Worm (Caenorhabditis elegans) whole organism, young adult: ENCODE data around the gene Y49F6B.13.
A peak's percentile ranks its signal among the peaks of the same experiment; 100 is the strongest.

Experiments used
- B0035.1 ChIP-seq: sonication (generic microtip); optimal IDR thresholded peaks from 2 replicates; lab custom pipeline; 2016; ENCODE audit warnings: missing genetic modification characterization, mild to moderate bottlenecking, missing compliant biosample characterization, missing genotype, missing genetic modification reagents
- D2030.7 ChIP-seq: fragments of 200-800 bp; sonication (Bioruptor generic); IDR thresholded peaks from 2 replicates; pipeline ENCODE4 v1.3.6; 2022; ENCODE audit warnings: missing genetic modification reagents, missing genetic modification characterization, missing compliant biosample characterization
- F22D6.2 ChIP-seq: sonication (generic microtip); optimal IDR thresholded peaks from 2 replicates; lab custom pipeline; 2016; ENCODE audit warnings: mild to moderate bottlenecking, missing genetic modification characterization, missing compliant biosample characterization
- F37B4.10 ChIP-seq: fragments of 200-800 bp; sonication (Bioruptor generic); IDR thresholded peaks from 2 replicates; pipeline ENCODE4 v1.3.6; 2022; ENCODE audit warnings: missing genetic modification characterization, missing compliant biosample characterization
- F52B5.7 ChIP-seq: sonication (generic microtip); optimal IDR thresholded peaks from 2 replicates; lab custom pipeline; 2016; ENCODE audit warnings: mild to moderate bottlenecking, missing genetic modification characterization, missing compliant biosample characterization
- F55B11.4 ChIP-seq: sonication (generic microtip); optimal IDR thresholded peaks from 2 replicates; lab custom pipeline; 2016; ENCODE audit warnings: missing compliant biosample characterization, missing genetic modification characterization, borderline replicate concordance; ENCODE audit not compliant: insufficient read depth
- K12H6.12 ChIP-seq: fragments of 200-800 bp; sonication (Bioruptor generic); optimal IDR thresholded peaks from 2 replicates; lab custom pipeline; 2018; ENCODE audit warnings: mild to moderate bottlenecking, missing genetic modification characterization, missing compliant biosample characterization
- bed-1 ChIP-seq: fragments of 200-800 bp; sonication (Bioruptor generic); IDR thresholded peaks from 2 replicates; pipeline ENCODE4 v1.3.6; 2022; ENCODE audit warnings: missing genetic modification reagents, missing genetic modification characterization, missing compliant biosample characterization
- bed-2 ChIP-seq: fragments of 200-800 bp; sonication (Bioruptor generic); IDR thresholded peaks from 2 replicates; pipeline ENCODE4 v1.3.6; 2022; ENCODE audit warnings: missing genetic modification reagents, missing genetic modification characterization, missing compliant biosample characterization
- cebp-1 ChIP-seq, 2 experiments: fragments of 200-800 bp in 1 of 2; sonication (Bioruptor generic) in 1 of 2; sonication (generic microtip) in 1 of 2; IDR thresholded peaks in 1 of 2; optimal IDR thresholded peaks in 1 of 2; 2 replicates each; pipeline versions ENCODE4 v1.3.6 to Lab custom; 2017 to 2022; ENCODE audit warnings: missing compliant biosample characterization in 2 of 2, missing genetic modification characterization in 2 of 2, mild to moderate bottlenecking in 1 of 2, missing genetic modification reagents in 1 of 2, moderate library complexity in 1 of 2
- ceh-40 ChIP-seq: fragments of 200-800 bp; sonication (Bioruptor generic); IDR thresholded peaks from 2 replicates; pipeline ENCODE4 v1.3.6; 2022; ENCODE audit warnings: missing genetic modification characterization, missing compliant biosample characterization
- dpff-1 ChIP-seq: sonication (generic microtip); optimal IDR thresholded peaks from 2 replicates; lab custom pipeline; 2017; ENCODE audit warnings: mild to moderate bottlenecking, missing genetic modification characterization, missing compliant biosample characterization
- hmg-1.2 ChIP-seq: fragments of 200-800 bp; sonication (Bioruptor generic); IDR thresholded peaks from 2 replicates; pipeline ENCODE4 v1.3.6; 2022; ENCODE audit warnings: missing genetic modification reagents, missing genetic modification characterization, missing compliant biosample characterization
- lag-1 ChIP-seq: fragments of 200-800 bp; sonication (Bioruptor generic); IDR thresholded peaks from 2 replicates; pipeline ENCODE4 v1.3.6; 2022; ENCODE audit warnings: missing genetic modification reagents, missing genetic modification characterization, missing compliant biosample characterization
- lin-35 ChIP-seq, 3 experiments: fragments of 150-350 bp in 2 of 3; sonication (generic microtip) in 1 of 3; optimal IDR thresholded peaks; 2 replicates each; lab custom pipeline; 2014 to 2018; ENCODE audit warnings: missing biosample characterization in 3 of 3, missing genetic modification characterization in 3 of 3, missing genetic modification reagents in 3 of 3
- lsl-1 ChIP-seq: fragments of 200-800 bp; sonication (Bioruptor generic); optimal IDR thresholded peaks from 2 replicates; lab custom pipeline; 2018; ENCODE audit warnings: mild to moderate bottlenecking, missing genetic modification characterization, moderate library complexity, missing compliant biosample characterization
- mxl-1 ChIP-seq: sonication (generic microtip); optimal IDR thresholded peaks from 2 replicates; lab custom pipeline; 2016; ENCODE audit warnings: missing genetic modification characterization, missing compliant biosample characterization
- nfya-2 ChIP-seq: fragments of 200-800 bp; sonication (Bioruptor generic); IDR thresholded peaks from 2 replicates; pipeline ENCODE4 v1.3.6; 2022; ENCODE audit warnings: missing genetic modification reagents, missing genetic modification characterization, missing compliant biosample characterization
- nhr-120 ChIP-seq: fragments of 200-800 bp; sonication (Bioruptor generic); IDR thresholded peaks from 2 replicates; pipeline ENCODE4 v1.3.6; 2022; ENCODE audit warnings: missing genetic modification characterization, missing compliant biosample characterization
- nhr-27 ChIP-seq: fragments of 200-800 bp; sonication (Bioruptor generic); optimal IDR thresholded peaks from 2 replicates; lab custom pipeline; 2018; ENCODE audit warnings: mild to moderate bottlenecking, missing genetic modification characterization, moderate library complexity, missing compliant biosample characterization
- pha-4 ChIP-seq: fragments of 150-350 bp; sonication (generic microtip); optimal IDR thresholded peaks from 2 replicates; lab custom pipeline; 2014; ENCODE audit warnings: missing biosample characterization, missing genetic modification reagents, missing genetic modification characterization
- rec-8 ChIP-seq, 2 experiments: sonication (generic microtip); optimal IDR thresholded peaks; 2 replicates each; lab custom pipeline; 2016; ENCODE audit warnings: mild to moderate bottlenecking in 2 of 2, missing genetic modification characterization in 2 of 2, missing genetic modification reagents in 2 of 2, missing genotype in 2 of 2, missing biosample characterization in 1 of 2, missing compliant biosample characterization in 1 of 2, moderate library complexity in 1 of 2
- snpc-1.1 ChIP-seq: sonication (generic microtip); optimal IDR thresholded peaks from 2 replicates; lab custom pipeline; 2017; ENCODE audit warnings: missing genetic modification characterization, mild to moderate bottlenecking, missing compliant biosample characterization, antibody characterized with exemption, moderate library complexity, missing genotype, missing genetic modification reagents; ENCODE audit not compliant: insufficient read depth
- snpc-1.3 ChIP-seq: sonication (generic microtip); optimal IDR thresholded peaks from 2 replicates; lab custom pipeline; 2017; ENCODE audit warnings: missing genetic modification characterization, mild to moderate bottlenecking, missing compliant biosample characterization, antibody characterized with exemption, moderate library complexity, missing genotype, missing genetic modification reagents; ENCODE audit not compliant: insufficient read depth
- snpc-3.4 ChIP-seq: sonication (generic microtip); optimal IDR thresholded peaks from 2 replicates; lab custom pipeline; 2017; ENCODE audit warnings: missing genetic modification characterization, mild to moderate bottlenecking, missing compliant biosample characterization, antibody characterized with exemption, moderate library complexity, missing genotype, missing genetic modification reagents
- snpc-4 ChIP-seq, 5 experiments: fragments of 150-350 bp in 1 of 5; sonication (generic microtip) in 4 of 5; optimal IDR thresholded peaks; 2 replicates each; lab custom pipeline; 2014 to 2018; ENCODE audit warnings: missing genetic modification characterization in 5 of 5, missing biosample characterization in 3 of 5, antibody characterized with exemption in 2 of 5, mild to moderate bottlenecking in 2 of 5, missing compliant biosample characterization in 2 of 5, missing genotype in 2 of 5, moderate library complexity in 2 of 5, missing genetic modification reagents in 1 of 5
- tbx-9 ChIP-seq: sonication (generic microtip); optimal IDR thresholded peaks from 2 replicates; lab custom pipeline; 2016; ENCODE audit warnings: borderline replicate concordance, missing genetic modification characterization, inconsistent platforms, missing compliant biosample characterization
- unc-62 ChIP-seq: fragments of 150-350 bp; optimal IDR thresholded peaks from 2 replicates; lab custom pipeline; 2014; ENCODE audit warnings: missing biosample characterization, missing genetic modification reagents, missing genetic modification characterization
- xnd-1 ChIP-seq: sonication (generic microtip); optimal IDR thresholded peaks from 2 replicates; lab custom pipeline; 2016; ENCODE audit warnings: missing genotype, missing genetic modification reagents, missing genetic modification characterization, missing compliant biosample characterization
- zim-3 ChIP-seq: sonication (generic microtip); optimal IDR thresholded peaks from 2 replicates; lab custom pipeline; 2017; ENCODE audit warnings: mild to moderate bottlenecking, missing genetic modification characterization, moderate library complexity, missing compliant biosample characterization
- ztf-18 ChIP-seq: sonication (generic microtip); optimal IDR thresholded peaks from 2 replicates; lab custom pipeline; 2016; ENCODE audit warnings: missing genotype, mild to moderate bottlenecking, missing genetic modification characterization, missing compliant biosample characterization
- ztf-22 ChIP-seq: fragments of 200-800 bp; sonication (Bioruptor generic); optimal IDR thresholded peaks from 2 replicates; lab custom pipeline; 2018; ENCODE audit warnings: mild to moderate bottlenecking, missing genetic modification characterization, moderate library complexity, missing compliant biosample characterization
- ztf-26 ChIP-seq: sonication (generic microtip); optimal IDR thresholded peaks from 2 replicates; lab custom pipeline; 2017; ENCODE audit warnings: missing genetic modification characterization, missing compliant biosample characterization

Gene Y49F6B.13

ce11 chrII:3443154-3443553 is 28.3 kb downstream of the Y49F6B.13 start, which contains the start of gene C16C8.22:
C16C8.22 (minus strand) TSS chrII:3443254.
- TF ChIP-seq lsl-1 (GFP tag; lab: Kevin White, UChicago) (no peak), F55B11.4 (no peak), bed-1 (GFP tag; lab: Robert Waterston, UW) (no peak), ztf-26 (tag; lab: Kevin White, UChicago) (no peak), tbx-9 (tag; lab: Kevin White, UChicago) (no peak), B0035.1 (no peak), K12H6.12 (tag; lab: Kevin White, UChicago) (no peak), ceh-40 (no peak), F52B5.7 (tag; lab: Kevin White, UChicago) (no peak), mxl-1 (tag; lab: Kevin White, UChicago) (no peak), nhr-27 (tag; lab: Kevin White, UChicago) (no peak), hmg-1.2 (GFP tag; lab: Robert Waterston, UW) (no peak), rec-8 (tag; optimal IDR thresholded peaks at IDR 0.05; lab: Kevin White, UChicago) (no peak), nfya-2 (no peak)

- no peak for TF ChIP-seq D2030.7 (GFP tag; lab: Robert Waterston, UW)
- TF ChIP-seq lag-1 (GFP tag; lab: Robert Waterston, UW), result no peak
- TF ChIP-seq cebp-1 (GFP tag; IDR thresholded peaks at IDR 0.05; lab: Robert Waterston, UW), result no peak
- no peak for TF ChIP-seq cebp-1 (tag; optimal IDR thresholded peaks at IDR 0.05; lab: Kevin White, UChicago)
- no peak for TF ChIP-seq rec-8 (tag; optimal IDR thresholded peaks at IDR 0.05; lab: Kevin White, UChicago)
- no peak for TF ChIP-seq pha-4 (tag; lab: Kevin White, UChicago)
- TF ChIP-seq bed-2 (GFP tag; lab: Robert Waterston, UW), result no peak
- no peak for TF ChIP-seq unc-62 (GFP tag; lab: Kevin White, UChicago)
- no peak for TF ChIP-seq dpff-1 (tag; lab: Kevin White, UChicago)
- TF ChIP-seq xnd-1 (tag; lab: Kevin White, UChicago), result no peak
- TF ChIP-seq F22D6.2 (tag; lab: Kevin White, UChicago), result no peak
- TF ChIP-seq F37B4.10 (GFP tag; lab: Robert Waterston, UW), result no peak
- TF ChIP-seq ztf-18 (tag; lab: Kevin White, UChicago), result no peak
Measured at ce11 chrII:3441377-3441776, 30.1 kb downstream of the Y49F6B.13 start, which contains the start of gene C16C8.27. C16C8.27 (plus strand) TSS chrII:3441677.

- no peak for TF ChIP-seq lsl-1 (GFP tag; lab: Kevin White, UChicago)
- no peak for TF ChIP-seq ztf-22
- TF ChIP-seq F22D6.2 (tag; lab: Kevin White, UChicago), result no peak
- TF ChIP-seq lin-35 (GFP tag; optimal IDR thresholded peaks at IDR 0.05; lab: Kevin White, UChicago), result no peak
- TF ChIP-seq nhr-120, result no peak
- TF ChIP-seq zim-3 (tag; lab: Kevin White, UChicago), result no peak
- TF ChIP-seq snpc-1.3 (tag; lab: Kevin White, UChicago), result no peak
- TF ChIP-seq, all 124 proteins: peak for 0
Measured at ce11 chrII:3440641-3440926, 30.9 kb downstream of the Y49F6B.13 start, which contains the start of gene C16C8.17. C16C8.17 (plus strand) TSS chrII:3440827.

- TF ChIP-seq snpc-1.1, result peak; percentile 29
- no peak for TF ChIP-seq snpc-3.4 (tag; lab: Kevin White, UChicago)
- TF ChIP-seq snpc-4 (GFP tag; optimal IDR thresholded peaks at IDR 0.05; lab: Kevin White, UChicago), result no peak
- TF ChIP-seq snpc-4 (tag; optimal IDR thresholded peaks at IDR 0.05; lab: Kevin White, UChicago), result peak in 2 of 4 experiments; percentile 36 to 78
Measured at ce11 chrII:3439842-3440640, 31.5 kb downstream of the Y49F6B.13 start.
